Worm (Caenorhabditis elegans) whole organism, L4/young adult: ENCODE measurements around the gene srw-54.

ENCODE experiments used
- W03F9.2 ChIP-seq: fragments of 150-350 bp; optimal IDR thresholded peaks from 2 replicates; lab custom pipeline; 2014; ENCODE audit warnings: missing biosample characterization, missing genetic modification characterization
- dao-5 ChIP-seq: sonication (generic microtip); optimal IDR thresholded peaks from 2 replicates; lab custom pipeline; 2016; ENCODE audit warnings: missing genotype, missing genetic modification characterization, moderate library complexity, missing compliant biosample characterization
- him-1 ChIP-seq: sonication (generic microtip); optimal IDR thresholded peaks from 2 replicates; lab custom pipeline; 2016; ENCODE audit warnings: missing genotype, missing genetic modification reagents, missing genetic modification characterization, missing compliant biosample characterization

- TF ChIP-seq him-1 (tag; lab: Kevin White, UChicago) (no peak), W03F9.2 (tag; lab: Kevin White, UChicago) (no peak), dao-5 (tag; lab: Kevin White, UChicago) (no peak)
These were observed 32.4 kb downstream of the srw-54 start, which contains the start of gene srw-77 for ce11 chrV:16643558-16643957.
